Worm (Caenorhabditis elegans) whole organism, L4 larva: Measurements from ENCODE around the gene C18D11.1.

Experiments
- D1046.2 ChIP-seq: fragments of 200-800 bp; sonication (Bioruptor generic); IDR thresholded peaks from 2 replicates; pipeline ENCODE4 v1.3.6; 2022; ENCODE audit warnings: missing genetic modification characterization, missing compliant biosample characterization
- F37D6.2 ChIP-seq: sonication (generic microtip); optimal IDR thresholded peaks from 2 replicates; lab custom pipeline; 2016; ENCODE audit warnings: mild to moderate bottlenecking, missing genetic modification characterization, missing compliant biosample characterization
- F44E2.7 ChIP-seq: fragments of 200-800 bp; sonication (Bioruptor generic); IDR thresholded peaks from 2 replicates; pipeline ENCODE4 v2.1.2; 2022; ENCODE audit warnings: missing genetic modification characterization, missing compliant biosample characterization
- F49E8.2 ChIP-seq: sonication (generic microtip); optimal IDR thresholded peaks from 2 replicates; lab custom pipeline; 2016; ENCODE audit warnings: missing compliant biosample characterization, mild to moderate bottlenecking, missing genetic modification characterization, borderline replicate concordance
- T26A8.4 ChIP-seq: fragments of 200-800 bp; sonication (Bioruptor generic); IDR thresholded peaks from 2 replicates; pipeline ENCODE4 v1.3.6; 2022; ENCODE audit warnings: missing genetic modification characterization, missing compliant biosample characterization
- Y48G9A.11 ChIP-seq: fragments of 200-800 bp; sonication (Bioruptor generic); IDR thresholded peaks from 2 replicates; pipeline ENCODE4 v1.3.6; 2022; ENCODE audit warnings: missing genetic modification reagents, missing genetic modification characterization, missing compliant biosample characterization
- Y75B8A.6 ChIP-seq: fragments of 200-800 bp; sonication (Bioruptor generic); IDR thresholded peaks from 2 replicates; pipeline ENCODE4 v1.3.6; 2022; ENCODE audit warnings: missing genetic modification reagents, missing genetic modification characterization, missing compliant biosample characterization
- aha-1 ChIP-seq: fragments of 150-350 bp; peaks from one replicate; lab custom pipeline; 2014; ENCODE audit warnings: missing biosample characterization, missing genetic modification characterization
- aly-2 ChIP-seq: sonication (generic microtip); optimal IDR thresholded peaks from 2 replicates; lab custom pipeline; 2018; ENCODE audit warnings: missing biosample characterization, missing genetic modification characterization
- arid-1 ChIP-seq: fragments of 200-800 bp; sonication (Bioruptor generic); conservative IDR thresholded peaks from 2 replicates; pipeline ENCODE4 v1.3.6; 2022; ENCODE audit warnings: missing genetic modification reagents, missing genetic modification characterization, missing compliant biosample characterization
- ceh-28 ChIP-seq: fragments of 150-350 bp; optimal IDR thresholded peaks from 2 replicates; lab custom pipeline; 2014; ENCODE audit warnings: missing biosample characterization, missing genetic modification reagents, missing genetic modification characterization
- ceh-32 ChIP-seq: sonication (generic microtip); optimal IDR thresholded peaks from 2 replicates; lab custom pipeline; 2016; ENCODE audit warnings: mild to moderate bottlenecking, missing genetic modification characterization, missing compliant biosample characterization; ENCODE audit not compliant: poor library complexity
- daf-16 ChIP-seq, 3 experiments: sonication (generic microtip); optimal IDR thresholded peaks; 2 replicates each; lab custom pipeline; 2016 to 2017; ENCODE audit warnings: missing genetic modification characterization in 3 of 3, missing genetic modification reagents in 3 of 3, mild to moderate bottlenecking in 2 of 3, missing compliant biosample characterization in 2 of 3, missing biosample characterization in 1 of 3, moderate library complexity in 1 of 3
- daf-19 ChIP-seq: fragments of 200-800 bp; sonication (Bioruptor generic); conservative IDR thresholded peaks from 2 replicates; pipeline ENCODE4 v1.3.6; 2022; ENCODE audit warnings: missing genetic modification characterization, missing compliant biosample characterization
- egl-27 ChIP-seq: sonication (generic microtip); optimal IDR thresholded peaks from 3 replicates; lab custom pipeline; 2017; ENCODE audit warnings: missing biosample characterization, missing genetic modification reagents, missing genetic modification characterization
- gei-8 ChIP-seq: fragments of 200-800 bp; sonication (Bioruptor generic); optimal IDR thresholded peaks from 2 replicates; lab custom pipeline; 2018; ENCODE audit warnings: mild to moderate bottlenecking, missing genetic modification characterization, missing compliant biosample characterization
- hlh-11 ChIP-seq: fragments of 200-800 bp; sonication (Bioruptor generic); optimal IDR thresholded peaks from 2 replicates; lab custom pipeline; 2018; ENCODE audit warnings: mild to moderate bottlenecking, missing genetic modification characterization, missing compliant biosample characterization
- hlh-30 ChIP-seq: sonication (generic microtip); optimal IDR thresholded peaks from 2 replicates; lab custom pipeline; 2017; ENCODE audit warnings: antibody characterized with exemption, mild to moderate bottlenecking, missing genetic modification characterization, missing compliant biosample characterization; ENCODE audit not compliant: insufficient read depth
- lin-15B ChIP-seq: fragments of 150-350 bp; sonication (generic microtip); optimal IDR thresholded peaks from 3 replicates; lab custom pipeline; 2014; ENCODE audit warnings: missing biosample characterization, missing genetic modification characterization
- lin-38 ChIP-seq: fragments of 200-800 bp; sonication (Bioruptor generic); IDR thresholded peaks from 2 replicates; pipeline ENCODE4 v1.3.6; 2022; ENCODE audit warnings: missing genetic modification reagents, missing genetic modification characterization, missing compliant biosample characterization
- lsy-2 ChIP-seq, 2 experiments: fragments of 150-350 bp in 1 of 2; sonication (generic microtip) in 1 of 2; optimal IDR thresholded peaks; 2 replicates each; lab custom pipeline; 2014 to 2017; ENCODE audit warnings: missing biosample characterization in 2 of 2, missing genetic modification characterization in 2 of 2
- mdl-1 ChIP-seq, 2 experiments: fragments of 150-350 bp in 1 of 2; sonication (generic microtip) in 1 of 2; optimal IDR thresholded peaks; 2 replicates each; lab custom pipeline; 2014 to 2017; ENCODE audit warnings: missing biosample characterization in 2 of 2, missing genetic modification characterization in 2 of 2
- mep-1 ChIP-seq: fragments of 150-350 bp; sonication (generic microtip); optimal IDR thresholded peaks from 3 replicates; lab custom pipeline; 2014; ENCODE audit warnings: missing biosample characterization, missing genetic modification characterization
- mes-2 ChIP-seq: sonication (generic microtip); optimal IDR thresholded peaks from 2 replicates; lab custom pipeline; 2016; ENCODE audit warnings: missing genotype, mild to moderate bottlenecking, missing genetic modification characterization, missing compliant biosample characterization; ENCODE audit not compliant: poor library complexity, severe bottlenecking
- mxl-3 ChIP-seq: fragments of 200-800 bp; sonication (Bioruptor generic); optimal IDR thresholded peaks from 2 replicates; lab custom pipeline; 2018; ENCODE audit warnings: mild to moderate bottlenecking, missing genetic modification characterization, missing compliant biosample characterization
- nhr-102 ChIP-seq: sonication (generic microtip); optimal IDR thresholded peaks from 2 replicates; lab custom pipeline; 2016; ENCODE audit warnings: mild to moderate bottlenecking, missing genetic modification characterization, moderate library complexity, missing compliant biosample characterization
- nhr-76 ChIP-seq: fragments of 150-350 bp; optimal IDR thresholded peaks from 2 replicates; lab custom pipeline; 2014; ENCODE audit warnings: missing biosample characterization, missing genetic modification characterization
- pha-4 ChIP-seq, 2 experiments: fragments of 150-350 bp in 1 of 2; fragments of 200-800 bp in 1 of 2; sonication (Bioruptor generic) in 1 of 2; IDR thresholded peaks in 1 of 2; optimal IDR thresholded peaks in 1 of 2; 2 replicates each; pipeline versions ENCODE4 v1.3.6 to Lab custom; 2014 to 2022; ENCODE audit warnings: missing genetic modification characterization in 2 of 2, missing genetic modification reagents in 2 of 2, missing biosample characterization in 1 of 2, missing compliant biosample characterization in 1 of 2
- sdz-12 ChIP-seq: fragments of 200-800 bp; sonication (Bioruptor generic); optimal IDR thresholded peaks from 2 replicates; lab custom pipeline; 2018; ENCODE audit warnings: mild to moderate bottlenecking, missing genetic modification characterization, missing compliant biosample characterization
- set-16 ChIP-seq: fragments of 200-800 bp; sonication (Bioruptor generic); IDR thresholded peaks from 2 replicates; pipeline ENCODE4 v1.3.6; 2022; ENCODE audit warnings: missing genetic modification reagents, missing genetic modification characterization, missing compliant biosample characterization
- skn-1 ChIP-seq: fragments of 150-350 bp; optimal IDR thresholded peaks from 2 replicates; lab custom pipeline; 2014; ENCODE audit warnings: missing biosample characterization, missing genetic modification characterization
- spr-1 ChIP-seq: sonication (generic microtip); optimal IDR thresholded peaks from 2 replicates; lab custom pipeline; 2016; ENCODE audit warnings: mild to moderate bottlenecking, missing genetic modification characterization, missing compliant biosample characterization
- tag-97 ChIP-seq: fragments of 200-800 bp; sonication (Bioruptor generic); IDR thresholded peaks from 2 replicates; pipeline ENCODE4 v1.3.6; 2022; ENCODE audit warnings: missing genetic modification characterization, missing compliant biosample characterization
- unc-130 ChIP-seq: sonication (generic microtip); optimal IDR thresholded peaks from 2 replicates; lab custom pipeline; 2016; ENCODE audit warnings: missing genetic modification reagents, missing genetic modification characterization, missing compliant biosample characterization
- unc-39 ChIP-seq: sonication (generic microtip); optimal IDR thresholded peaks from 2 replicates; lab custom pipeline; 2017; ENCODE audit warnings: missing biosample characterization, missing genetic modification characterization
- unc-62 ChIP-seq, 3 experiments: fragments of 150-350 bp in 1 of 3; sonication (generic microtip); optimal IDR thresholded peaks in 2 of 3; peaks in 1 of 3; 1 replicate in 1 of 3; 2 replicates in 2 of 3; lab custom pipeline; 2014 to 2017; ENCODE audit warnings: missing biosample characterization in 3 of 3, missing genetic modification characterization in 3 of 3, missing genetic modification reagents in 3 of 3, missing genotype in 1 of 3
- vab-7 ChIP-seq: fragments of 200-800 bp; sonication (Bioruptor generic); IDR thresholded peaks from 2 replicates; pipeline ENCODE4 v1.3.6; 2022; ENCODE audit warnings: missing genetic modification reagents, missing genetic modification characterization, missing compliant biosample characterization
- zag-1 ChIP-seq: fragments of 150-350 bp; optimal IDR thresholded peaks from 2 replicates; lab custom pipeline; 2014; ENCODE audit warnings: missing biosample characterization, missing genetic modification characterization
- zip-11 ChIP-seq: fragments of 200-800 bp; sonication (Bioruptor generic); IDR thresholded peaks from 2 replicates; pipeline ENCODE4 v1.3.6; 2022; ENCODE audit warnings: missing genetic modification characterization, missing compliant biosample characterization
- zip-2 ChIP-seq: fragments of 150-350 bp; optimal IDR thresholded peaks from 2 replicates; lab custom pipeline; 2014; ENCODE audit warnings: missing biosample characterization, missing genetic modification characterization
- ztf-7 ChIP-seq: fragments of 150-350 bp; optimal IDR thresholded peaks from 2 replicates; lab custom pipeline; 2014; ENCODE audit warnings: missing biosample characterization, missing genetic modification characterization

Gene C18D11.1

DNA sequence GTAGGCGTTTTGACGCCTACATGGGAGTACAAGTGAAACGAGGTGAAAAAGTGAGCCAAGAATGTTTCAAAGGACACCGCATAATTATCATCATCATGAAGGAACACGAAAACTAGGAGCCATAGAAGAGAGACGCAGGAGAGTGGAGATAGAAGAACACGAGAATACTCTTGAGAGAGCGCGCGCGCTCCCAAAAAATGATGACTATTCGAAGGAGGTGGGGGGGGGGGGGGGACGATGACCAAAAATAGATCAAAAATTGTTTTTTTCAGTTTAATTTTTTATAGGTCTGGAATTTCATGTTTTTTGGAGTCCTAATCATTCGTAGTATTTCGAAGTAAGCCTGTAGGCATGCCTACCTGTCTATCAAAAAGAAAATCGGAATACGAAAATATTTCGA, 20.4 kb downstream of the C18D11.1 start:
- peak in 1 of 2 experiments; percentile 44 for TF ChIP-seq mdl-1 (tag; optimal IDR thresholded peaks at IDR 0.05; lab: Kevin White, UChicago)
- TF ChIP-seq gei-8 (GFP tag; lab: Kevin White, UChicago), result no peak
- peak; percentile 86 for TF ChIP-seq hlh-30 (tag; lab: Kevin White, UChicago)
- TF ChIP-seq lin-38, result peak; percentile 33

- TF ChIP-seq set-16 (peak; percentile 68), mdl-1 (tag; optimal IDR thresholded peaks at IDR 0.05; lab: Kevin White, UChicago) (no peak)
These were observed 25.4 kb downstream of the C18D11.1 start for ce11 chrIII:11841728-11842127.

DNA sequence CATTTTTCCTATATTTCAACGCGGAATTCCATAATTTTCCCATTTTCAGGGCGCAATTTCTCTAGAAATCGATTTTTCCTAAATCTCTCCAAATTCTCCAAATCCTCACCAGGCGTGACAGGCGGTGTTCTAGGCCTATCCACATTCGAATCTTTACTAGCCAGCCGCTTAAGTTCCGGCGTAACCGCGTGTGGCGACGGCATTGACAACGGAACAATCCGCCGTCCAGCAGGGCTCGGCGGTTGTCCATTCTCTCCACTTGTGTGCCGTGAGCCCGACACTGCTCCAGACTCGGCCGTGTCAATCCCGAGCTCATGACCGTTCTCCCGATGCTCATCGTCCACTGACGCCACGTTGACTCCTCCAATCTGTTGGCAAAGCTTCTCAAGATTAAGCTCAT, 26.6 kb downstream of the C18D11.1 start:
- no peak for TF ChIP-seq hlh-11 (tag; lab: Kevin White, UChicago)
- no peak for TF ChIP-seq daf-19 (GFP tag; lab: Robert Waterston, UW)
- TF ChIP-seq nhr-76, result no peak
- TF ChIP-seq D1046.2 (GFP tag; lab: Robert Waterston, UW), result no peak
- no peak for TF ChIP-seq mep-1 (tag; lab: Kevin White, UChicago)
- TF ChIP-seq Y48G9A.11 (GFP tag; lab: Robert Waterston, UW), result no peak
- no peak for TF ChIP-seq mes-2 (tag; lab: Kevin White, UChicago)
- TF ChIP-seq unc-130 (GFP tag; lab: Kevin White, UChicago), result no peak
- peak; percentile 56; the same call in 1 of the 2 replicates for TF ChIP-seq set-16
- no peak for TF ChIP-seq Y75B8A.6
- TF ChIP-seq arid-1 (GFP tag; lab: Robert Waterston, UW), result no peak
- no peak for TF ChIP-seq mxl-3 (GFP tag; lab: Kevin White, UChicago)
- peak in 1 of 2 experiments; percentile 72 for TF ChIP-seq unc-62 (GFP tag; optimal IDR thresholded peaks at IDR 0.05 in 1 of 2; lab: Kevin White, UChicago)
- TF ChIP-seq unc-62 (tag; optimal IDR thresholded peaks at IDR 0.05; lab: Kevin White, UChicago), result no peak
- no peak for TF ChIP-seq skn-1 (tag; lab: Kevin White, UChicago)
- TF ChIP-seq T26A8.4 (GFP tag; lab: Robert Waterston, UW), result no peak

ce11 chrIII:11846365-11846764, 30.0 kb downstream of the C18D11.1 start, which contains the start of gene ntl-3:
Gene ntl-3 (minus strand): TSS chrIII:11846465.
- TF ChIP-seq aha-1, result peak; percentile 73
- no peak for TF ChIP-seq zip-2 (tag; lab: Kevin White, UChicago)

ce11 chrIII:11847014-11847413, 30.6 kb downstream of the C18D11.1 start:
- TF ChIP-seq nhr-102 (tag; lab: Kevin White, UChicago) (no peak), zag-1 (tag; lab: Kevin White, UChicago) (no peak), mdl-1 (tag; optimal IDR thresholded peaks at IDR 0.05; lab: Kevin White, UChicago) (no peak), set-16 (no peak), ztf-7 (tag; lab: Kevin White, UChicago) (no peak), ceh-32 (tag; lab: Kevin White, UChicago) (no peak), T26A8.4 (GFP tag; lab: Robert Waterston, UW) (no peak), tag-97 (GFP tag; lab: Robert Waterston, UW) (no peak), daf-16 (GFP tag; optimal IDR thresholded peaks at IDR 0.05; lab: Kevin White, UChicago) (no peak), daf-16 (tag; optimal IDR thresholded peaks at IDR 0.05; lab: Kevin White, UChicago) (no peak), lsy-2 (tag; optimal IDR thresholded peaks at IDR 0.05; lab: Kevin White, UChicago) (peak in 1 of 2 experiments; percentile 9), F44E2.7 (GFP tag; lab: Robert Waterston, UW) (no peak), aly-2 (no peak), spr-1 (tag; lab: Kevin White, UChicago) (no peak), zip-11 (GFP tag; lab: Robert Waterston, UW) (no peak), ceh-28 (tag; lab: Kevin White, UChicago) (peak; percentile 48), F37D6.2 (no peak), vab-7 (GFP tag; lab: Robert Waterston, UW) (no peak), unc-39 (tag; lab: Kevin White, UChicago) (no peak), lin-15B (tag; lab: Kevin White, UChicago) (no peak), gei-8 (GFP tag; lab: Kevin White, UChicago) (no peak), Y75B8A.6 (no peak), hlh-11 (tag; lab: Kevin White, UChicago) (no peak), egl-27 (tag; lab: Kevin White, UChicago) (no peak), unc-62 (GFP tag; optimal IDR thresholded peaks at IDR 0.05 in 1 of 2; lab: Kevin White, UChicago) (peak in 1 of 2 experiments; percentile 43), unc-62 (tag; optimal IDR thresholded peaks at IDR 0.05; lab: Kevin White, UChicago) (no peak), pha-4 (GFP tag; IDR thresholded peaks at IDR 0.05; lab: Robert Waterston, UW) (no peak), pha-4 (tag; optimal IDR thresholded peaks at IDR 0.05; lab: Kevin White, UChicago) (no peak), sdz-12 (GFP tag; lab: Kevin White, UChicago) (no peak), F49E8.2 (no peak)
